Fruit fly (Drosophila melanogaster): Measurements from ENCODE around the gene twy.

DNA sequence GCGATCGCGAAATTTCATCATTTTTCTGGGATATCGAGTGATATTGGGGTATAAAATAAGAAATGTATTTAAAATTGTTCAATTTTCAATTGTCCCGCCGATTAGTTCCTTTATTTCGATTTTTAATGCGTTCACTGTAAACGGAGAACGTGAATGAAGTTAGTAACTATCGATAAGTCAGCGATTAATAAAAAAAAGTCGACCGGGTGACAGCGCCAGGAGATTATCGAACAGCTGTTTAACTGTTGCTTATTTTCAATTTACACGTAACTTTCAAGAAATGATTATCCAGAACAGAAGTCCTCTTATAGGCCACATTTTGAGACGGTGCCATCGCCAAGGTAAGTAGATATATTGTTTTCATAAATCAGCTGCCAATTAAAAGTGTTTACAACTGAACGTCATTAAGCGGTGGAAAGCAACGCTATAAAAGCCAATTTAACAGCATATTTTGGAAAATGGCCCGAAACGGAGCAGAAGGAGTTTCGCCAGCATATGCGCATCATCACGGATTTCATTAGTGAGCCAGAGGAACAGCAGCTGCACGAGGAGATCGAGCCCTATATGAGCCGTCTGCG is 22.2 kb upstream of the twy start, which contains the start of gene CG14130:
- TF ChIP-seq CG12219 (GFP tag; optimal IDR thresholded peaks at IDR 0.05) (no peak), sens (GFP tag) (peak; percentile 81), CG1024 (GFP tag; IDR thresholded peaks at IDR 0.05) (no peak), h (optimal IDR thresholded peaks at IDR 0.05) (no peak), en (GFP tag; optimal IDR thresholded peaks at IDR 0.05) (no peak), jigr1 (GFP tag; IDR thresholded peaks at IDR 0.05) (no peak), Rfx (GFP tag; IDR thresholded peaks at IDR 0.05) (no peak), salm (tag; optimal IDR thresholded peaks at IDR 0.05) (no peak), sug (tag; optimal IDR thresholded peaks at IDR 0.05) (no peak)
